Fruit fly (Drosophila melanogaster) whole organism, embryonic: ENCODE data around the gene Vha16-2.

Source experiments
- Atf6 ChIP-seq: fragments of 200-800 bp; sonication (Bioruptor generic); IDR thresholded peaks from 2 replicates; pipeline ENCODE4 v1.3.6; 2022; ENCODE audit warnings: missing biosample characterization, missing genetic modification characterization
- BtbVII ChIP-seq: fragments of 200-800 bp; sonication (Bioruptor generic); optimal IDR thresholded peaks from 3 replicates; lab custom pipeline; 2017; ENCODE audit warnings: missing biosample characterization, mild to moderate bottlenecking, missing genetic modification characterization
- CG10209 ChIP-seq: fragments of 200-800 bp; sonication (Bioruptor generic); optimal IDR thresholded peaks from 3 replicates; lab custom pipeline; 2017; ENCODE audit warnings: missing biosample characterization, mild to moderate bottlenecking, missing genetic modification characterization, missing genetic modification reagents
- CG11247 ChIP-seq: fragments of 200-800 bp; sonication (Bioruptor generic); IDR thresholded peaks from 2 replicates; pipeline ENCODE4 v1.3.6; 2022; ENCODE audit warnings: missing biosample characterization, missing genetic modification characterization
- CG11695 ChIP-seq: fragments of 200-800 bp; sonication (Bioruptor generic); IDR thresholded peaks from 3 replicates; pipeline ENCODE4 v1.3.6; 2022; ENCODE audit warnings: missing biosample characterization, missing genetic modification characterization
- CG1233 ChIP-seq: fragments of 200-800 bp; sonication (Bioruptor generic); optimal IDR thresholded peaks from 4 replicates; lab custom pipeline; 2018; ENCODE audit warnings: missing biosample characterization, mild to moderate bottlenecking, missing genetic modification characterization
- CG12942 ChIP-seq: fragments of 200-800 bp; sonication (Bioruptor generic); optimal IDR thresholded peaks from 3 replicates; lab custom pipeline; 2016; ENCODE audit warnings: missing biosample characterization, missing genetic modification characterization
- CG14667 ChIP-seq: fragments of 200-800 bp; sonication (Bioruptor generic); IDR thresholded peaks from 2 replicates; pipeline ENCODE4 v1.3.6; 2022; ENCODE audit warnings: missing biosample characterization, missing genetic modification characterization
- CG1603 ChIP-seq: fragments of 200-800 bp; sonication (Bioruptor generic); optimal IDR thresholded peaks from 2 replicates; lab custom pipeline; 2019; ENCODE audit warnings: missing biosample characterization, mild to moderate bottlenecking, missing genetic modification characterization, moderate library complexity
- CG16813 ChIP-seq: fragments of 200-800 bp; sonication (Bioruptor generic); IDR thresholded peaks from 3 replicates; pipeline ENCODE4 v1.3.6; 2022; ENCODE audit warnings: missing biosample characterization, missing genetic modification characterization; ENCODE audit not compliant: partially characterized antibody
- CG2678 ChIP-seq: fragments of 200-800 bp; sonication (Bioruptor generic); optimal IDR thresholded peaks from 3 replicates; lab custom pipeline; 2019; ENCODE audit warnings: missing biosample characterization, mild to moderate bottlenecking, missing genetic modification characterization, moderate library complexity
- CG3065 ChIP-seq: fragments of 200-800 bp; sonication (Bioruptor generic); optimal IDR thresholded peaks from 2 replicates; lab custom pipeline; 2016; ENCODE audit warnings: missing biosample characterization, missing genetic modification characterization
- CG33557 ChIP-seq: fragments of 200-800 bp; sonication (Bioruptor generic); optimal IDR thresholded peaks from 2 replicates; lab custom pipeline; 2019; ENCODE audit warnings: missing biosample characterization, mild to moderate bottlenecking, missing genetic modification characterization, moderate library complexity
- CG34224 ChIP-seq: fragments of 200-800 bp; sonication (Bioruptor generic); IDR thresholded peaks from 3 replicates; pipeline ENCODE4 v1.3.6; 2022; ENCODE audit warnings: missing biosample characterization, missing genetic modification characterization; ENCODE audit not compliant: partially characterized antibody
- CG43689 ChIP-seq: fragments of 200-800 bp; sonication (Bioruptor generic); IDR thresholded peaks from 2 replicates; pipeline ENCODE4 v1.3.6; 2022; ENCODE audit warnings: missing biosample characterization, missing genetic modification characterization
- CG4707 ChIP-seq: fragments of 200-800 bp; sonication (Bioruptor generic); optimal IDR thresholded peaks from 2 replicates; lab custom pipeline; 2018; ENCODE audit warnings: missing biosample characterization, mild to moderate bottlenecking, missing genetic modification characterization, moderate library complexity
- CG6813 ChIP-seq: fragments of 200-800 bp; sonication (Bioruptor generic); optimal IDR thresholded peaks from 2 replicates; lab custom pipeline; 2017; ENCODE audit warnings: missing biosample characterization, missing genetic modification characterization, mild to moderate bottlenecking, moderate library complexity, missing genetic modification reagents
- CG7357 ChIP-seq: fragments of 200-800 bp; sonication (Bioruptor generic); IDR thresholded peaks from 3 replicates; pipeline ENCODE4 v1.3.6; 2022; ENCODE audit warnings: missing biosample characterization, missing genetic modification characterization
- CG8944 ChIP-seq: fragments of 200-800 bp; sonication (Bioruptor generic); optimal IDR thresholded peaks from 3 replicates; lab custom pipeline; 2016; ENCODE audit warnings: missing biosample characterization, missing genetic modification characterization
- Chrac-16 ChIP-seq: fragments of 200-800 bp; sonication (Bioruptor generic); optimal IDR thresholded peaks from 3 replicates; lab custom pipeline; 2016; ENCODE audit warnings: missing biosample characterization, missing genetic modification characterization
- Dp ChIP-seq: fragments of 200-800 bp; sonication (Bioruptor generic); optimal IDR thresholded peaks from 2 replicates; lab custom pipeline; 2018; ENCODE audit warnings: missing biosample characterization, mild to moderate bottlenecking, missing genetic modification characterization, moderate library complexity
- Eip74EF ChIP-seq, 2 experiments: fragments of 200-800 bp in 1 of 2; fragments of >200 bp in 1 of 2; sonication (Bioruptor generic) in 1 of 2; optimal IDR thresholded peaks; 2 replicates each; lab custom pipeline; 2017 to 2019; ENCODE audit warnings: missing biosample characterization in 2 of 2, missing genetic modification characterization in 2 of 2, mild to moderate bottlenecking in 1 of 2, moderate library complexity in 1 of 2
- Ets65A ChIP-seq: fragments of 200-800 bp; sonication (Bioruptor generic); peaks from one replicate; lab custom pipeline; 2016; ENCODE audit warnings: missing biosample characterization, missing genetic modification characterization
- Fer1 ChIP-seq: fragments of 200-800 bp; sonication (Bioruptor generic); optimal IDR thresholded peaks from 2 replicates; lab custom pipeline; 2017; ENCODE audit warnings: missing biosample characterization, mild to moderate bottlenecking, missing genetic modification characterization
- H2.0 ChIP-seq: fragments of 200-800 bp; sonication (Bioruptor generic); IDR thresholded peaks from 2 replicates; pipeline ENCODE4 v1.3.6; 2022; ENCODE audit warnings: missing biosample characterization, missing genetic modification characterization
- Med ChIP-seq: fragments of 200-800 bp; sonication (Bioruptor generic); peaks from one replicate; lab custom pipeline; 2016; ENCODE audit warnings: missing biosample characterization, missing genetic modification characterization, mild to moderate bottlenecking, inconsistent platforms, moderate library complexity
- PHDP ChIP-seq: fragments of 200-800 bp; sonication (Bioruptor generic); optimal IDR thresholded peaks from 3 replicates; lab custom pipeline; 2018; ENCODE audit warnings: missing biosample characterization, mild to moderate bottlenecking, missing genetic modification characterization, moderate library complexity
- Ravus ChIP-seq: fragments of 200-800 bp; sonication (Bioruptor generic); IDR thresholded peaks from 2 replicates; pipeline ENCODE4 v1.3.6; 2022; ENCODE audit warnings: missing biosample characterization, missing genetic modification characterization
- Xbp1 ChIP-seq: fragments of 200-800 bp; sonication (Bioruptor generic); optimal IDR thresholded peaks from 3 replicates; lab custom pipeline; 2016; ENCODE audit warnings: missing biosample characterization, mild to moderate bottlenecking, missing genetic modification characterization
- ase ChIP-seq: fragments of 200-800 bp; sonication (Bioruptor generic); IDR thresholded peaks from 3 replicates; pipeline ENCODE4 v1.3.6; 2022; ENCODE audit warnings: missing biosample characterization, missing genetic modification characterization
- ash1 ChIP-seq: fragments of 200-800 bp; sonication (Bioruptor generic); optimal IDR thresholded peaks from 2 replicates; lab custom pipeline; 2018; ENCODE audit warnings: missing biosample characterization, mild to moderate bottlenecking, missing genetic modification characterization
- bowl ChIP-seq: fragments of 200-800 bp; sonication (Bioruptor generic); IDR thresholded peaks from 2 replicates; pipeline ENCODE4 v1.3.6; 2022; ENCODE audit warnings: missing biosample characterization, missing genetic modification characterization
- btn ChIP-seq: fragments of 200-800 bp; sonication (Bioruptor generic); optimal IDR thresholded peaks from 2 replicates; lab custom pipeline; 2016; ENCODE audit warnings: missing biosample characterization, missing genetic modification characterization
- crp ChIP-seq, 2 experiments: fragments of 200-800 bp; sonication (Bioruptor generic); optimal IDR thresholded peaks; 2 replicates in 1 of 2; 3 replicates in 1 of 2; lab custom pipeline; 2017; ENCODE audit warnings: missing biosample characterization in 2 of 2, missing genetic modification characterization in 2 of 2, mild to moderate bottlenecking in 1 of 2, moderate library complexity in 1 of 2
- danr ChIP-seq: fragments of 200-800 bp; sonication (Bioruptor generic); IDR thresholded peaks from 2 replicates; pipeline ENCODE4 v1.3.6; 2022; ENCODE audit warnings: missing biosample characterization, missing genetic modification characterization
- disco-r ChIP-seq: fragments of 200-800 bp; sonication (Bioruptor generic); optimal IDR thresholded peaks from 2 replicates; lab custom pipeline; 2016; ENCODE audit warnings: missing biosample characterization, missing genetic modification characterization
- dpn ChIP-seq, 2 experiments: fragments of 200-800 bp; sonication (Bioruptor generic); optimal IDR thresholded peaks; 3 replicates each; lab custom pipeline; 2016; ENCODE audit warnings: missing biosample characterization in 2 of 2, missing genetic modification characterization in 2 of 2
- dysf ChIP-seq: fragments of 200-800 bp; sonication (Bioruptor generic); IDR thresholded peaks from 3 replicates; pipeline ENCODE4 v1.3.6; 2022; ENCODE audit warnings: missing biosample characterization, missing genetic modification characterization
- emc ChIP-seq: fragments of 200-800 bp; sonication (Bioruptor generic); optimal IDR thresholded peaks from 2 replicates; lab custom pipeline; 2016; ENCODE audit warnings: missing biosample characterization, missing genetic modification characterization
- en ChIP-seq: fragments of 200-800 bp; sonication (Bioruptor generic); optimal IDR thresholded peaks from 2 replicates; lab custom pipeline; 2016; ENCODE audit warnings: missing biosample characterization, missing genetic modification characterization
- gcm2 ChIP-seq: fragments of 200-800 bp; sonication (Bioruptor generic); optimal IDR thresholded peaks from 2 replicates; lab custom pipeline; 2016; ENCODE audit warnings: missing biosample characterization, missing genetic modification characterization
- gro ChIP-seq: fragments of 200-800 bp; sonication (Bioruptor generic); optimal IDR thresholded peaks from 2 replicates; lab custom pipeline; 2016; ENCODE audit warnings: missing biosample characterization, missing genetic modification characterization
- gsb-n ChIP-seq: fragments of 200-800 bp; sonication (Bioruptor generic); optimal IDR thresholded peaks from 3 replicates; lab custom pipeline; 2018; ENCODE audit warnings: missing biosample characterization, mild to moderate bottlenecking, missing genetic modification characterization
- hb ChIP-seq: fragments of 200-800 bp; sonication (Bioruptor generic); IDR thresholded peaks from 3 replicates; pipeline ENCODE4 v1.3.6; 2022; ENCODE audit warnings: missing biosample characterization, missing genetic modification characterization; ENCODE audit not compliant: partially characterized antibody
- jing ChIP-seq: fragments of 200-800 bp; sonication (Bioruptor generic); optimal IDR thresholded peaks from 2 replicates; lab custom pipeline; 2018; ENCODE audit warnings: missing biosample characterization, mild to moderate bottlenecking, missing genetic modification characterization
- schlank ChIP-seq: fragments of 200-800 bp; sonication (Bioruptor generic); optimal IDR thresholded peaks from 2 replicates; lab custom pipeline; 2018; ENCODE audit warnings: missing biosample characterization, mild to moderate bottlenecking, missing genetic modification characterization
- sna ChIP-seq: fragments of 200-800 bp; sonication (Bioruptor generic); IDR thresholded peaks from 2 replicates; pipeline ENCODE4 v1.3.6; 2022; ENCODE audit warnings: missing biosample characterization, missing genetic modification characterization; ENCODE audit not compliant: partially characterized antibody
- ssp ChIP-seq: fragments of 200-800 bp; sonication (Bioruptor generic); IDR thresholded peaks from 2 replicates; pipeline ENCODE4 v1.3.6; 2022; ENCODE audit warnings: missing biosample characterization, missing genetic modification characterization
- vfl ChIP-seq: fragments of 200-800 bp; sonication (Bioruptor generic); optimal IDR thresholded peaks from 2 replicates; lab custom pipeline; 2016; ENCODE audit warnings: missing biosample characterization, missing genetic modification characterization
- zfh1 ChIP-seq: fragments of 200-800 bp; sonication (Bioruptor generic); IDR thresholded peaks from 3 replicates; pipeline ENCODE4 v1.3.6; 2022; ENCODE audit warnings: missing biosample characterization, missing genetic modification characterization

Gene Vha16-2

dm6 chr3L:11483135-11483534, 8.4 kb downstream of the Vha16-2 start (continued):
- peak; percentile 45 for TF ChIP-seq CG6813
- TF ChIP-seq en (GFP tag; lab: Kevin White, UChicago), result peak; percentile 29
- TF ChIP-seq vfl (GFP tag; lab: Kevin White, UChicago), result no peak
- TF ChIP-seq hb (GFP tag; lab: Robert Waterston, UW), result 0 out of 3 replicates have a peak, but pooled peaks have one; percentile 30
- no peak for TF ChIP-seq gsb-n (tag; lab: Kevin White, UChicago)
- TF ChIP-seq CG1233 (GFP tag; lab: Kevin White, UChicago), result peak; percentile 19
- peak; percentile 29 for TF ChIP-seq btn (GFP tag; lab: Kevin White, UChicago)
- peak; percentile 24 for TF ChIP-seq Chrac-16 (GFP tag; lab: Kevin White, UChicago)
- peak; percentile 7 for TF ChIP-seq emc (GFP tag; lab: Kevin White, UChicago)
- no peak for TF ChIP-seq CG4707 (GFP tag; lab: Kevin White, UChicago)
- no peak; the same call in 2 of the 3 replicates for TF ChIP-seq dysf (GFP tag; lab: Robert Waterston, UW)
- no peak for TF ChIP-seq ash1 (GFP tag; lab: Kevin White, UChicago)
- no peak for TF ChIP-seq CG3065 (GFP tag; lab: Kevin White, UChicago)
- peak; percentile 24; the same call in 1 of the 2 replicates for TF ChIP-seq CG14667 (GFP tag; lab: Robert Waterston, UW)
- no peak for TF ChIP-seq Dp (GFP tag; lab: Kevin White, UChicago)
- no peak for TF ChIP-seq Ravus (GFP tag; lab: Robert Waterston, UW)
- no peak; the same call in 1 of the 2 replicates for TF ChIP-seq H2.0 (GFP tag; lab: Robert Waterston, UW)
- TF ChIP-seq Med (GFP tag; lab: Kevin White, UChicago), result peak; percentile 89
- TF ChIP-seq dpn (GFP tag; optimal IDR thresholded peaks at IDR 0.05; lab: Kevin White, UChicago), result peak in 1 of 2 experiments; percentile 42
- TF ChIP-seq CG11695 (GFP tag; lab: Robert Waterston, UW), result 0 out of 3 replicates have a peak, but pooled peaks have one; percentile 37
- peak; percentile 95 for TF ChIP-seq Ets65A (GFP tag; lab: Kevin White, UChicago)
- TF ChIP-seq CG33557 (GFP tag; lab: Kevin White, UChicago), result no peak
- no peak for TF ChIP-seq Eip74EF (GFP tag; optimal IDR thresholded peaks at IDR 0.05; lab: Kevin White, UChicago)
- TF ChIP-seq gcm2, result no peak
- peak; percentile 41 for TF ChIP-seq PHDP (tag; lab: Kevin White, UChicago)
- peak; percentile 28 for TF ChIP-seq Fer1 (GFP tag; lab: Kevin White, UChicago)
- no peak for TF ChIP-seq CG34224
- peak; percentile 31 for TF ChIP-seq Xbp1 (GFP tag; lab: Kevin White, UChicago)
- no peak for TF ChIP-seq bowl
- TF ChIP-seq ssp (GFP tag; lab: Robert Waterston, UW), result no peak
- TF ChIP-seq sna (GFP tag; lab: Robert Waterston, UW), result no peak
- TF ChIP-seq zfh1, result peak; percentile 55; the same call in 1 of the 3 replicates
- TF ChIP-seq schlank (tag; lab: Kevin White, UChicago), result no peak
- no peak for TF ChIP-seq disco-r (GFP tag; lab: Kevin White, UChicago)
- peak; percentile 70 for TF ChIP-seq CG2678 (tag; lab: Kevin White, UChicago)
- TF ChIP-seq gro (GFP tag; lab: Kevin White, UChicago), result peak; percentile 5
- peak; percentile 18 for TF ChIP-seq CG10209 (GFP tag; lab: Kevin White, UChicago)
- peak; percentile 15 for TF ChIP-seq CG8944 (GFP tag; lab: Kevin White, UChicago)
- TF ChIP-seq CG11247 (GFP tag; lab: Robert Waterston, UW), result no peak
- no peak for TF ChIP-seq crp (GFP tag; optimal IDR thresholded peaks at IDR 0.05; lab: Kevin White, UChicago)
- no peak for TF ChIP-seq jing (GFP tag; lab: Kevin White, UChicago)
- TF ChIP-seq Atf6 (GFP tag; lab: Robert Waterston, UW), result no peak
- TF ChIP-seq CG12942 (GFP tag; lab: Kevin White, UChicago), result peak; percentile 22
- no peak for TF ChIP-seq danr (GFP tag; lab: Robert Waterston, UW)
- TF ChIP-seq CG7357 (GFP tag; lab: Robert Waterston, UW), result no peak
- peak; percentile 54; the same call in 2 of the 3 replicates for TF ChIP-seq CG16813 (GFP tag; lab: Robert Waterston, UW)
- TF ChIP-seq BtbVII (GFP tag; lab: Kevin White, UChicago), result no peak
- TF ChIP-seq ase (GFP tag; lab: Robert Waterston, UW), result no peak
- TF ChIP-seq CG1603 (tag; lab: Kevin White, UChicago), result peak; percentile 53
- TF ChIP-seq CG43689 (GFP tag; lab: Robert Waterston, UW), result no peak
